Fruit fly (Drosophila melanogaster) Kc167 (cell line): Measurements from ENCODE around the gene Rev1.

Experiments
- Myc ChIP-seq: fragments of >200 bp; optimal IDR thresholded peaks from 2 replicates; lab custom pipeline; 2017; ENCODE audit warnings: missing external identifiers
- Sin3A ChIP-seq: fragments of >200 bp; optimal IDR thresholded peaks from 2 replicates; lab custom pipeline; 2018; ENCODE audit warnings: missing external identifiers
- h ChIP-seq: fragments of >200 bp; optimal IDR thresholded peaks from 3 replicates; lab custom pipeline; 2018; ENCODE audit warnings: missing external identifiers
- insv ChIP-seq: fragments of >200 bp; optimal IDR thresholded peaks from 3 replicates; lab custom pipeline; 2018; ENCODE audit warnings: missing external identifiers
- psq ChIP-seq: fragments of >200 bp; optimal IDR thresholded peaks from 2 replicates; lab custom pipeline; 2017; ENCODE audit warnings: missing external identifiers
- ttk ChIP-seq: sonication (Bioruptor generic); optimal IDR thresholded peaks from 2 replicates; lab custom pipeline; 2017; ENCODE audit warnings: missing external identifiers

- TF ChIP-seq psq (lab: Kevin White, UChicago) = no peak
- TF ChIP-seq ttk (lab: Kevin White, UChicago) = no peak
- TF ChIP-seq insv (lab: Kevin White, UChicago) = no peak
- no peak for TF ChIP-seq h (lab: Kevin White, UChicago)
- no peak for TF ChIP-seq Sin3A (lab: Kevin White, UChicago)
- no peak for TF ChIP-seq Myc (lab: Kevin White, UChicago)
Measured at dm6 chr3L:666544-666943, 12.4 kb downstream of the Rev1 start.
